Worm (Caenorhabditis elegans): ENCODE measurements around the gene twk-7.

DNA sequence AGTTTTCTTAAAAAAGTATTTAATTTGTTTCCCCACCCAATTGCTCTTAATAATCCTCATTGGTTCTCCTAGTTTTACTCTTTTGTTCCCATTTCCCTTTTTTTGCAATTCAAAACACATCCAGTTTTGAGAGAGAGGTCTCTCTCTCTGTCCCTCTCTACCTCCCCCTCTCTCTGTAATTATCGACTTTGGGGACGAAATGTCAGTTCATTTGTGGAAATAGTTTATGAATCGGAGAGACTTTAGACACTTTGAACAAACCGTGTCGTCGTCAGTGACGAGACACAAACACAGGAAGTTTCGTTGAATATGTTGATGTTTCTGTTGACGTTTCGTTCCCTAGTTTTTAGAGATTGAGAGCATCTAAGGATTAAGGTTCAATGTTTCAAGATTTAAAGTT is 19.6 kb upstream of the twk-7 start:
- TF ChIP-seq unc-39 (tag; optimal IDR thresholded peaks at IDR 0.05), result no peak
- TF ChIP-seq dmd-8 (GFP tag; IDR thresholded peaks at IDR 0.05), result no peak
- no peak for TF ChIP-seq daf-16 (GFP tag; optimal IDR thresholded peaks at IDR 0.05)
- TF ChIP-seq daf-16 (tag; optimal IDR thresholded peaks at IDR 0.05), result no peak
- no peak for TF ChIP-seq F37D6.2 (tag; optimal IDR thresholded peaks at IDR 0.05)
- no peak for TF ChIP-seq ces-1 (GFP tag; optimal IDR thresholded peaks at IDR 0.05)
- no peak for TF ChIP-seq ztf-11 (tag; optimal IDR thresholded peaks at IDR 0.05)
- no peak for TF ChIP-seq lin-39 (tag; optimal IDR thresholded peaks at IDR 0.05)
- no peak for TF ChIP-seq jun-1 (tag; optimal IDR thresholded peaks at IDR 0.05)
- no peak for TF ChIP-seq ceh-32 (tag; optimal IDR thresholded peaks at IDR 0.05; ENCODE audit: poor library complexity)
- no peak for TF ChIP-seq spr-3 (GFP tag; optimal IDR thresholded peaks at IDR 0.05)
- no peak for TF ChIP-seq madf-9 (GFP tag; conservative IDR thresholded peaks at IDR 0.05)
